Fruit fly (Drosophila melanogaster) whole organism, wandering third instar larva: ENCODE measurements around the gene Vm26Aa.

ENCODE experiments used
- Abd-B ChIP-seq: fragments of >200 bp; optimal IDR thresholded peaks from 2 replicates; lab custom pipeline; 2017; ENCODE audit warnings: missing biosample characterization, missing genetic modification characterization
- CG32264 ChIP-seq: fragments of 200-800 bp; sonication (Bioruptor generic); optimal IDR thresholded peaks from 2 replicates; lab custom pipeline; 2016; ENCODE audit warnings: missing biosample characterization, missing genetic modification characterization
- CG9705 ChIP-seq: fragments of 200-800 bp; sonication (Bioruptor generic); optimal IDR thresholded peaks from 2 replicates; lab custom pipeline; 2018; ENCODE audit warnings: missing biosample characterization, mild to moderate bottlenecking, missing genetic modification characterization
- Dfd ChIP-seq: fragments of >200 bp; optimal IDR thresholded peaks from 2 replicates; lab custom pipeline; 2017; ENCODE audit warnings: missing biosample characterization, missing genetic modification characterization
- Dif ChIP-seq: fragments of 200-275, 200-300 bp; sonication (Bioruptor generic); optimal IDR thresholded peaks from 2 replicates; lab custom pipeline; 2018; ENCODE audit warnings: missing biosample characterization, missing genetic modification characterization; ENCODE audit not compliant: partially characterized antibody
- GATAd ChIP-seq: sonication (Bioruptor generic); optimal IDR thresholded peaks from 2 replicates; lab custom pipeline; 2016; ENCODE audit warnings: missing biosample characterization, missing genetic modification characterization
- HLH106 ChIP-seq: fragments of 200-800 bp; optimal IDR thresholded peaks from 3 replicates; lab custom pipeline; 2019; ENCODE audit warnings: missing biosample characterization, mild to moderate bottlenecking, missing genetic modification characterization, moderate library complexity
- Hnf4 ChIP-seq: fragments of 200-800 bp; sonication (Bioruptor generic); optimal IDR thresholded peaks from 2 replicates; lab custom pipeline; 2016; ENCODE audit warnings: missing biosample characterization, mild to moderate bottlenecking, missing genetic modification characterization
- Hr78 ChIP-seq: fragments of >200 bp; optimal IDR thresholded peaks from 2 replicates; lab custom pipeline; 2017; ENCODE audit warnings: missing biosample characterization, missing genetic modification characterization
- Hr83 ChIP-seq: fragments of 200-300 bp; sonication (Bioruptor generic); optimal IDR thresholded peaks from 2 replicates; lab custom pipeline; 2016; ENCODE audit warnings: missing biosample characterization, mild to moderate bottlenecking, missing genetic modification characterization, moderate library complexity; ENCODE audit not compliant: poor library complexity, severe bottlenecking
- Jra ChIP-seq: sonication (Bioruptor generic); optimal IDR thresholded peaks from 2 replicates; lab custom pipeline; 2016; ENCODE audit warnings: missing biosample characterization, missing genetic modification characterization
- Mio ChIP-seq: sonication (Bioruptor generic); optimal IDR thresholded peaks from 2 replicates; lab custom pipeline; 2016; ENCODE audit warnings: missing biosample characterization, missing genetic modification characterization
- Myc ChIP-seq: fragments of >200 bp; optimal IDR thresholded peaks from 2 replicates; lab custom pipeline; 2017
- N ChIP-seq: fragments of >200 bp; optimal IDR thresholded peaks from 2 replicates; lab custom pipeline; 2018; ENCODE audit warnings: missing biosample characterization, missing external identifiers, missing genetic modification characterization
- OdsH ChIP-seq: fragments of 200-800 bp; sonication (Bioruptor generic); optimal IDR thresholded peaks from 2 replicates; lab custom pipeline; 2016; ENCODE audit warnings: missing biosample characterization, mild to moderate bottlenecking, missing genetic modification characterization
- Rel ChIP-seq, 2 experiments: fragments of 200-800 bp; sonication (Bioruptor generic) in 1 of 2; optimal IDR thresholded peaks; 2 replicates in 1 of 2; 3 replicates in 1 of 2; lab custom pipeline; 2016 to 2019; ENCODE audit warnings: mild to moderate bottlenecking in 2 of 2, missing biosample characterization in 2 of 2, missing genetic modification characterization in 2 of 2, moderate library complexity in 1 of 2
- Sp1 ChIP-seq: fragments of 200-800 bp; sonication (Bioruptor generic); optimal IDR thresholded peaks from 3 replicates; lab custom pipeline; 2019; ENCODE audit warnings: missing biosample characterization, mild to moderate bottlenecking, missing genetic modification characterization, moderate library complexity
- Vsx2 ChIP-seq: fragments of 200-300, 225-300 bp; sonication (Bioruptor generic); optimal IDR thresholded peaks from 2 replicates; lab custom pipeline; 2018; ENCODE audit warnings: missing biosample characterization, missing genetic modification characterization; ENCODE audit not compliant: partially characterized antibody
- br ChIP-seq: fragments of 200-800 bp; sonication (Bioruptor generic); optimal IDR thresholded peaks from 2 replicates; lab custom pipeline; 2016; ENCODE audit warnings: missing biosample characterization, missing genetic modification characterization
- brk ChIP-seq: fragments of 200-800 bp; sonication (Bioruptor generic); optimal IDR thresholded peaks from 2 replicates; lab custom pipeline; 2016; ENCODE audit warnings: missing biosample characterization, mild to moderate bottlenecking, missing genetic modification characterization
- dl ChIP-seq, 2 experiments: fragments of 175-275, 200-275 bp in 1 of 2; fragments of 200-275 bp in 1 of 2; sonication (Bioruptor generic); optimal IDR thresholded peaks; lab custom pipeline; 2018; ENCODE audit warnings: mild to moderate bottlenecking in 2 of 2, missing biosample characterization in 2 of 2, missing genetic modification characterization in 2 of 2, moderate library complexity in 2 of 2; ENCODE audit not compliant: partially characterized antibody in 2 of 2, insufficient read depth in 1 of 2
- dmrt93B ChIP-seq: fragments of 200-800 bp; sonication (Bioruptor generic); optimal IDR thresholded peaks from 2 replicates; lab custom pipeline; 2018; ENCODE audit warnings: missing biosample characterization, mild to moderate bottlenecking, missing genetic modification characterization
- dsf ChIP-seq: sonication (Bioruptor generic); optimal IDR thresholded peaks from 2 replicates; lab custom pipeline; 2016; ENCODE audit warnings: missing biosample characterization, missing genetic modification characterization, borderline replicate concordance
- ey ChIP-seq: fragments of 200-800 bp; sonication (Bioruptor generic); optimal IDR thresholded peaks from 2 replicates; lab custom pipeline; 2016; ENCODE audit warnings: missing biosample characterization, missing genetic modification characterization
- foxo ChIP-seq, 2 experiments: fragments of 200-800 bp; sonication (Bioruptor generic); optimal IDR thresholded peaks; 2 replicates in 1 of 2; 3 replicates in 1 of 2; lab custom pipeline; 2016 to 2017; ENCODE audit warnings: missing biosample characterization in 2 of 2, missing genetic modification characterization in 2 of 2
- fru ChIP-seq: fragments of 200-800 bp; sonication (Bioruptor generic); optimal IDR thresholded peaks from 3 replicates; lab custom pipeline; 2016; ENCODE audit warnings: missing biosample characterization, mild to moderate bottlenecking, missing genetic modification characterization
- h ChIP-seq: fragments of 200-800 bp; sonication (Bioruptor generic); optimal IDR thresholded peaks from 3 replicates; lab custom pipeline; 2016; ENCODE audit warnings: missing biosample characterization, mild to moderate bottlenecking, missing genetic modification characterization
- lola ChIP-seq: fragments of >200 bp; optimal IDR thresholded peaks from 2 replicates; lab custom pipeline; 2017; ENCODE audit warnings: missing biosample characterization, missing genetic modification characterization
- pan ChIP-seq: fragments of >200 bp; optimal IDR thresholded peaks from 2 replicates; lab custom pipeline; 2017
- psq ChIP-seq: fragments of 200-800 bp; sonication (Bioruptor generic); optimal IDR thresholded peaks from 3 replicates; lab custom pipeline; 2017; ENCODE audit warnings: missing biosample characterization, mild to moderate bottlenecking, missing genetic modification characterization, moderate library complexity
- rgr ChIP-seq: fragments of 200-800 bp; sonication (Bioruptor generic); optimal IDR thresholded peaks from 3 replicates; lab custom pipeline; 2016; ENCODE audit warnings: missing biosample characterization, mild to moderate bottlenecking, missing genetic modification characterization
- sage ChIP-seq: fragments of 200-800 bp; sonication (Bioruptor generic); optimal IDR thresholded peaks from 2 replicates; lab custom pipeline; 2016; ENCODE audit warnings: missing biosample characterization, mild to moderate bottlenecking, missing genetic modification characterization
- sv ChIP-seq: fragments of 200-800 bp; sonication (Bioruptor generic); optimal IDR thresholded peaks from 3 replicates; lab custom pipeline; 2016; ENCODE audit warnings: missing biosample characterization, missing genetic modification characterization
- woc ChIP-seq: sonication (Bioruptor generic); optimal IDR thresholded peaks from 2 replicates; lab custom pipeline; 2016; ENCODE audit warnings: missing biosample characterization, mild to moderate bottlenecking, missing genetic modification characterization

The Vm26Aa gene

DNA sequence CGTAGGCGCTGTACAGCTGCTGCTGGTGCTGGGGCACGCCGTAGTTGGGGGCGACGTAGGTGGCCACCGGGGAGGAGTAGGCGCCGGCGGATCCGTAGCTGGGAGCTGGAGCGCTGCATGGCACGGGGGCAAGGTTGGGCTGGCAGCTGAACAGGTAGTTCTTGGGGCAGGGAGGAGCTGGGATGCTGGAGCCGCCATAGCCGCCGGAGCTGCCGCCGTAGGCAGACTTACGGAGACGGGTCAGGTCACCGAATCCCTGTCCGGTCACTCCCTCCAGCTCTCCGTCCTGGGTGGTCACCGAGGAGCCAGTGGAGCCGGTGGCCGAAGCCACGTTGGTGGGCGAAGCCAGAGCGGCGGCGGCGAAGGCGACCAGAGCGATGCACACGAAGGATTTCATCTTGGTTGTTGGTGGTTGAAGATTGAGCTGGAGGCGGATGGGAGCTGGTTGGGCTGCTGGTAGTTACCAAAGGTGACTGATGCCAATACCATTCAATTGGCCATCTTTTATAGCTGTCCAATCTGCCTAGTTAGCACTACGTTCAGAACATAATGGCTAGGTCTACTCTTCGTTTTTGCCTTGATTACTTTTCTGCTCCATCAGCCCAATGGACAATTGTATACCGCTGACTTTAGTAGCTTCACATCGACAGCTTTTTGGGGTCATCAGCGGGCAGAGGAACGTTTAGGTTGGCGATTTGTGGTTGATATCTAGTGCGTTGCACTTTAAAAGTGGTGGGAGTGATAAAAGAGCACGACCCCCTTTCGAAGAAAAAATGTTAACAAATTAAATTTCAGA lies at the start of gene Vm26Aa:
Gene Vm26Aa (minus strand): TSS at position 478 of the 796 bp plus-strand sequence.
- TF ChIP-seq Myc (lab: Kevin White, UChicago) (no peak), sv (no peak), dsf (GFP tag; lab: Kevin White, UChicago) (no peak), GATAd (no peak), h (GFP tag; lab: Kevin White, UChicago) (no peak), dl (GFP tag; optimal IDR thresholded peaks at IDR 0.05; lab: Kevin White, UChicago; ENCODE audit: insufficient read depth in 1 of 2, partially characterized antibody in 2 of 2) (no peak), rgr (GFP tag; lab: Kevin White, UChicago) (no peak), Dif (GFP tag; lab: Kevin White, UChicago) (no peak), OdsH (GFP tag; lab: Kevin White, UChicago) (no peak)

DNA sequence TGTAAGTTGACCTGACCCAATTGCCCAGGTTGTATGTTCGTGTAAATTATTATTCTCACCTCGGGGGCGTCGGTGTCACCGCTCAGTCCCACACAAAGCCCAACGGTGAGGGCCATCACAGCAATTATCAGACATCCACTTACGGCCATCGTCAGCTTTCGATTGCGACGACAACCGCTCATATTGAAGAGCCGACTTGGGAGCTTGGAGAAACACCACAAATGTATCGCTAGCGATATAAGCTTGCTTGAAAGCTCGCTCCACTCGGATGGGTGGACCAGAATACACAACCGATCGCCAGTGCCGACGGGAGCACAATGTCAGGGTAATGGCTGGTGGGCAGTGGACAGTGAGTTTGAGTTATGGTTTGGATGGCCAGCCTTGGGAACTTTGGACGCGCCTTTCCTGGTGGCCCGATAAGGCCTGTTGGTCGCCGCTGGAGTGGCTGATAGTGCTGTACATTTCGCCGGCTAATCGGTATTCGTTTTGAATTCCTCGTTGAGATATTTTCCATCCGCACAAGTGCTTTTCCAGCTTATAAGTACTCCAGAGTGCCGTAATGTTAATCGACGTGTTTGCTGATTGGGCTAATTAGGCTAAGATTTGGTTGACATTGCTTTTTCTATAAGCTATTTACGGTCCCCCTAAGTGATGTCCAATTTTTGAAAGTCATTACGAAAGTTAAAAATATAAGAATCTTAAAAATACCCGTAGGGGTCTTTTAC lies 46.5 kb upstream of the Vm26Aa start, which contains the start of gene Gal:
Gene Gal (minus strand): TSS at position 320 of the 725 bp plus-strand sequence.
- TF ChIP-seq Vsx2 = peak; percentile 3
- no peak for TF ChIP-seq Abd-B (GFP tag; lab: Kevin White, UChicago)

DNA sequence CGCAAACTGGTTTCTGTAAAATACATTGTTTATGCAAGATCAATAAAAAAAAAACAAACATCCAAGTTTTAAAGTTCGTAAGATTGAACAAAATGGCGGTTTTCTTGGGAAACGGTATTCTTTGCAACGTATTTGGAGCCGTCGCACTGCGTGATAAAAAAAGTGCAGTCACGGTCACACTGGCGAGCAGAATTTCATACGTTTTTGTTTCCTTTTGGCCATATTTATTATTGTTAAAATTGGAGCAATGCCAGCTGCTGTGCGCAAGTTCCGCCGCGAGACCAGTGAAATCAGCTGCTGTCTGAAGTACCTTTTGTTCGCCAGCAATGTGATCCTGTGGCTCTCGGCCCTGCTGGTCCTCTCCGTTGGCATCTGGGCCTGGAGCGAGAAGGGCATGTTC lies 39.9 kb upstream of the Vm26Aa start, which contains the start of gene Tsp26A:
Gene Tsp26A (plus strand): TSS at position 164 of the 400 bp plus-strand sequence.
- TF ChIP-seq Hr78 (GFP tag; lab: Kevin White, UChicago) (no peak), Hnf4 (GFP tag; lab: Kevin White, UChicago) (no peak), Mio (GFP tag; lab: Kevin White, UChicago) (no peak), GATAd (no peak), HLH106 (tag; lab: Kevin White, UChicago) (no peak), fru (GFP tag; lab: Kevin White, UChicago) (no peak), CG9705 (no peak), rgr (GFP tag; lab: Kevin White, UChicago) (no peak), ey (no peak), CG32264 (GFP tag; lab: Kevin White, UChicago) (no peak), Dif (GFP tag; lab: Kevin White, UChicago) (no peak), sage (no peak), dmrt93B (GFP tag; lab: Kevin White, UChicago) (no peak)

DNA sequence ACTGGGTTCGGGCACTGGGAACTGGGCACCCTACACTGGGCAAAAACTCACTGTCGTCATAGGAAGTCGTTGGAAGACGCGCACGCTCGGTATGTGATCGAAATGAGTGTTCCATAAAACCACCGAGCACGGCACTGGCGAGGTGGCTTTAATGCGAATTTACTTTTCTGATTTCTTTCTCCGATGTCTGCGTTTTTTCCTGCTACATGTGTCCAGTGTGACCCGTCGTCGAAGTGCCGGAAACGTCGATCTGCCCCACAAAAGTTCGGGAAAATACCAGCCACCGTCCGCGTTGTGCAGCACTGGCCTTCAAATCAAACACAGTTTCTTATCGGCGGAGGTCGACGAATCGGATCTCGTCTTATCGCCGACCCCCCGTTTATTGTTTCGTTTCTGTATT lies 39.1 kb upstream of the Vm26Aa start, which contains the start of gene Kdm5:
Gene Kdm5 (minus strand): TSS at position 255 of the 400 bp plus-strand sequence.
- TF ChIP-seq Mio (GFP tag; lab: Kevin White, UChicago) (no peak), Rel (GFP tag; optimal IDR thresholded peaks at IDR 0.05; lab: Kevin White, UChicago) (no peak), Rel (tag; optimal IDR thresholded peaks at IDR 0.05; lab: Kevin White, UChicago) (peak; percentile 87), GATAd (no peak), CG32264 (GFP tag; lab: Kevin White, UChicago) (no peak), pan (no peak), h (GFP tag; lab: Kevin White, UChicago) (peak; percentile 36), dmrt93B (GFP tag; lab: Kevin White, UChicago) (peak; percentile 1), Hr78 (GFP tag; lab: Kevin White, UChicago) (no peak), Dif (GFP tag; lab: Kevin White, UChicago) (no peak), ey (peak; percentile 17), lola (GFP tag; lab: Kevin White, UChicago) (no peak), rgr (GFP tag; lab: Kevin White, UChicago) (peak; percentile 51), brk (GFP tag; lab: Kevin White, UChicago) (no peak), Jra (GFP tag; lab: Kevin White, UChicago) (no peak), br (GFP tag; lab: Kevin White, UChicago) (peak; percentile 56), CG9705 (no peak), Hr83 (GFP tag; lab: Kevin White, UChicago) (peak; percentile 82), N (no peak), psq (GFP tag; lab: Kevin White, UChicago) (peak; percentile 32), Sp1 (peak; percentile 32), foxo (GFP tag; optimal IDR thresholded peaks at IDR 0.05; lab: Kevin White, UChicago) (peak in 1 of 2 experiments; percentile 38), fru (GFP tag; lab: Kevin White, UChicago) (peak; percentile 23), woc (GFP tag; lab: Kevin White, UChicago) (no peak), sage (no peak), Dfd (GFP tag; lab: Kevin White, UChicago) (no peak), HLH106 (tag; lab: Kevin White, UChicago) (peak; percentile 27)
